Worm (Caenorhabditis elegans): ENCODE data around the gene K12H6.2.
A peak's percentile ranks its signal among the peaks of the same experiment; 100 is the strongest.

DNA sequence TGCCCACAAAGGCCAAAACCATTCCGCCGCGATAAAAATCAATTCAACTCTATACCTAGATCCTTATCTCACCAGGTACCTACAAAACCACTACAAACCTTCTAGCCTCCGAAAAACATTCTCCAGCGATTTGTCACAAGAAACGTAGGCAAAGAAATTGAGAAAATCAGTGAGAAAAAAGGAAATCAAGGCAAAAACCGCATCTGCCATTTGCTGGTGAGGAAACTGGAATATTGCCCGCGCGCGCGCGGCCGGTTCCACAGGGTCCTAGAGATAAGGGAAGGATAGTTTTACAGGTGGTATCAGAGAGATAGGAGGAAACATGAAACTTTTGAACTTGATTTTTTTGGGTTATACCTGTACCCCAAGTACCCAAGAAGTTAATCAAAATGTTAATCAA is 42.2 kb upstream of the K12H6.2 start:
- TF ChIP-seq F44E2.7 (GFP tag; IDR thresholded peaks at IDR 0.05) (no peak), ceh-28 (tag; optimal IDR thresholded peaks at IDR 0.05) (no peak), ztf-11 (tag; optimal IDR thresholded peaks at IDR 0.05) (no peak), Y48G9A.11 (GFP tag; IDR thresholded peaks at IDR 0.05) (no peak), egl-27 (tag; optimal IDR thresholded peaks at IDR 0.05) (no peak), ceh-82 (tag; optimal IDR thresholded peaks at IDR 0.05) (no peak), pha-4 (GFP tag; IDR thresholded peaks at IDR 0.05) (no peak), pha-4 (tag; optimal IDR thresholded peaks at IDR 0.05) (no peak), snpc-4 (tag; optimal IDR thresholded peaks at IDR 0.05) (no peak), mdl-1 (tag; optimal IDR thresholded peaks at IDR 0.05) (peak in 1 of 2 experiments; percentile 15), lin-29 (GFP tag; IDR thresholded peaks at IDR 0.05) (no peak), nhr-48 (tag; optimal IDR thresholded peaks at IDR 0.05) (peak; percentile 58), pqm-1 (tag; optimal IDR thresholded peaks at IDR 0.05) (no peak), Y75B8A.6 (GFP tag; IDR thresholded peaks at IDR 0.05) (no peak), nhr-77 (tag; optimal IDR thresholded peaks at IDR 0.05) (no peak)
